Worm (Caenorhabditis elegans) whole organism, L3 larva: ENCODE measurements around the gene dhs-23.

Experiments used
- nhr-12 ChIP-seq: fragments of 150-350 bp; optimal IDR thresholded peaks from 2 replicates; lab custom pipeline; 2014; ENCODE audit warnings: missing biosample characterization, missing genetic modification characterization
- nhr-77 ChIP-seq: fragments of 150-350 bp; optimal IDR thresholded peaks from 2 replicates; lab custom pipeline; 2014; ENCODE audit warnings: missing biosample characterization, missing genetic modification characterization
- ztf-11 ChIP-seq: fragments of 150-350 bp; optimal IDR thresholded peaks from 2 replicates; lab custom pipeline; 2014; ENCODE audit warnings: missing biosample characterization, missing genetic modification characterization

ce11 chrV:15413847-15414246, 32.8 kb downstream of the dhs-23 start, which contains the start of gene srh-264:
- no peak for TF ChIP-seq ztf-11 (tag; lab: Kevin White, UChicago)
- TF ChIP-seq nhr-12 (tag; lab: Kevin White, UChicago) = no peak
- TF ChIP-seq nhr-77 (tag; lab: Kevin White, UChicago) = no peak
